Worm (Caenorhabditis elegans) whole organism, young adult: ENCODE measurements around the gene pat-6.

ENCODE experiments used
- aptf-2 ChIP-seq: fragments of 200-800 bp; sonication (Bioruptor generic); conservative IDR thresholded peaks from 2 replicates; pipeline ENCODE4 v1.3.6; 2022; ENCODE audit warnings: missing genetic modification reagents, missing genetic modification characterization, missing compliant biosample characterization
- snpc-4 ChIP-seq, 5 experiments: fragments of 150-350 bp in 1 of 5; sonication (generic microtip) in 4 of 5; optimal IDR thresholded peaks; 2 replicates each; lab custom pipeline; 2014 to 2018; ENCODE audit warnings: missing genetic modification characterization in 5 of 5, missing biosample characterization in 3 of 5, antibody characterized with exemption in 2 of 5, mild to moderate bottlenecking in 2 of 5, missing compliant biosample characterization in 2 of 5, missing genotype in 2 of 5, moderate library complexity in 2 of 5, missing genetic modification reagents in 1 of 5

ce11 chrIV:273299-273698 lies 9.3 kb upstream of the pat-6 start, which contains the start of gene srh-282:
- TF ChIP-seq aptf-2 = no peak
- TF ChIP-seq snpc-4 (GFP tag; optimal IDR thresholded peaks at IDR 0.05; lab: Kevin White, UChicago) = no peak
- no peak for TF ChIP-seq snpc-4 (tag; optimal IDR thresholded peaks at IDR 0.05; lab: Kevin White, UChicago)
